Worm (Caenorhabditis elegans): ENCODE measurements around the gene C03A3.9.

ce11 chrX:11250983-11251382, 15.8 kb upstream of the C03A3.9 start:
- TF ChIP-seq egl-27 (tag; optimal IDR thresholded peaks at IDR 0.05) (no peak), snpc-4 (tag; optimal IDR thresholded peaks at IDR 0.05) (no peak)

All from whole organism, L2 larva.